Fruit fly (Drosophila melanogaster) whole organism, pupa: Measurements from ENCODE around the gene CG32813.

ENCODE experiments used
- CG10348 ChIP-seq: fragments of 200-800 bp; sonication (Bioruptor generic); IDR thresholded peaks from 2 replicates; pipeline ENCODE4 v1.3.6; 2022; ENCODE audit warnings: missing biosample characterization, missing genetic modification characterization
- CG12605 ChIP-seq: fragments of 200-800 bp; sonication (Bioruptor generic); IDR thresholded peaks from 2 replicates; pipeline ENCODE4 v1.3.6; 2022; ENCODE audit warnings: missing biosample characterization, missing genetic modification characterization
- CG13204 ChIP-seq: fragments of 200-800 bp; sonication (Bioruptor generic); optimal IDR thresholded peaks from 2 replicates; lab custom pipeline; 2018; ENCODE audit warnings: missing biosample characterization, mild to moderate bottlenecking, missing genetic modification characterization, moderate library complexity
- CG14655 ChIP-seq: fragments of 200-800 bp; sonication (Bioruptor generic); optimal IDR thresholded peaks from 3 replicates; lab custom pipeline; 2017; ENCODE audit warnings: mild to moderate bottlenecking, missing biosample characterization, missing genetic modification reagents, missing genetic modification characterization
- CG15710 ChIP-seq: fragments of 200-800 bp; sonication (Bioruptor generic); optimal IDR thresholded peaks from 2 replicates; lab custom pipeline; 2018; ENCODE audit warnings: missing biosample characterization, mild to moderate bottlenecking, missing genetic modification characterization, moderate library complexity
- CG17806 ChIP-seq: fragments of 200-800 bp; sonication (Bioruptor generic); optimal IDR thresholded peaks from 2 replicates; lab custom pipeline; 2018; ENCODE audit warnings: missing biosample characterization, mild to moderate bottlenecking, missing genetic modification characterization, moderate library complexity
- CG32121 ChIP-seq: fragments of 200-800 bp; sonication (Bioruptor generic); IDR thresholded peaks from 2 replicates; pipeline ENCODE4 v1.3.6; 2022; ENCODE audit warnings: missing biosample characterization, missing genetic modification characterization
- CG34367 ChIP-seq: fragments of 200-800 bp; sonication (Bioruptor generic); optimal IDR thresholded peaks from 2 replicates; lab custom pipeline; 2018; ENCODE audit warnings: missing biosample characterization, mild to moderate bottlenecking, missing genetic modification characterization
- CG4496 ChIP-seq: fragments of 200-800 bp; sonication (Bioruptor generic); IDR thresholded peaks from 3 replicates; pipeline ENCODE4 v1.3.6; 2022; ENCODE audit warnings: missing biosample characterization, missing genetic modification characterization
- CG8159 ChIP-seq: fragments of 200-800 bp; sonication (Bioruptor generic); optimal IDR thresholded peaks from 3 replicates; lab custom pipeline; 2018; ENCODE audit warnings: missing biosample characterization, mild to moderate bottlenecking, missing genetic modification characterization, moderate library complexity
- CG8301 ChIP-seq: fragments of 200-800 bp; sonication (Bioruptor generic); optimal IDR thresholded peaks from 2 replicates; lab custom pipeline; 2018; ENCODE audit warnings: missing biosample characterization, mild to moderate bottlenecking, missing genetic modification characterization
- CG9948 ChIP-seq: fragments of 200-800 bp; sonication (Bioruptor generic); optimal IDR thresholded peaks from 2 replicates; lab custom pipeline; 2018; ENCODE audit warnings: missing biosample characterization, mild to moderate bottlenecking, missing genetic modification characterization, moderate library complexity
- D1 ChIP-seq: fragments of 200-800 bp; sonication (Bioruptor generic); optimal IDR thresholded peaks from 2 replicates; lab custom pipeline; 2018; ENCODE audit warnings: missing biosample characterization, mild to moderate bottlenecking, missing genetic modification characterization, moderate library complexity
- EcR ChIP-seq: fragments of 200-800 bp; sonication (Bioruptor generic); optimal IDR thresholded peaks from 3 replicates; lab custom pipeline; 2019; ENCODE audit warnings: missing biosample characterization, missing genetic modification characterization, mild to moderate bottlenecking, moderate library complexity, missing genetic modification reagents
- Ets98B ChIP-seq: fragments of 200-800 bp; sonication (Bioruptor generic); IDR thresholded peaks from 2 replicates; pipeline ENCODE4 v1.3.6; 2022; ENCODE audit warnings: missing biosample characterization, missing genetic modification characterization
- Pif1A ChIP-seq: fragments of 200-800 bp; sonication (Bioruptor generic); optimal IDR thresholded peaks from 3 replicates; lab custom pipeline; 2016; ENCODE audit warnings: missing biosample characterization, missing genetic modification characterization
- Pif1B ChIP-seq: fragments of 200-800 bp; sonication (Bioruptor generic); optimal IDR thresholded peaks from 3 replicates; lab custom pipeline; 2016; ENCODE audit warnings: missing biosample characterization, missing genetic modification characterization
- Snoo ChIP-seq: fragments of 200-800 bp; sonication (Bioruptor generic); optimal IDR thresholded peaks from 3 replicates; lab custom pipeline; 2017; ENCODE audit warnings: missing biosample characterization, mild to moderate bottlenecking, missing genetic modification characterization, inconsistent platforms
- fd96Ca ChIP-seq: fragments of 200-800 bp; sonication (Bioruptor generic); IDR thresholded peaks from 3 replicates; pipeline ENCODE4 v1.3.6; 2022; ENCODE audit warnings: missing biosample characterization, missing genetic modification characterization
- gl ChIP-seq: fragments of 200-800 bp; sonication (Bioruptor generic); optimal IDR thresholded peaks from 2 replicates; lab custom pipeline; 2018; ENCODE audit warnings: missing biosample characterization, mild to moderate bottlenecking, missing genetic modification characterization
- rn ChIP-seq: fragments of 200-800 bp; sonication (Bioruptor generic); IDR thresholded peaks from 2 replicates; pipeline ENCODE4 v1.3.6; 2022; ENCODE audit warnings: missing biosample characterization, missing genetic modification characterization

CG32813 gene

DNA sequence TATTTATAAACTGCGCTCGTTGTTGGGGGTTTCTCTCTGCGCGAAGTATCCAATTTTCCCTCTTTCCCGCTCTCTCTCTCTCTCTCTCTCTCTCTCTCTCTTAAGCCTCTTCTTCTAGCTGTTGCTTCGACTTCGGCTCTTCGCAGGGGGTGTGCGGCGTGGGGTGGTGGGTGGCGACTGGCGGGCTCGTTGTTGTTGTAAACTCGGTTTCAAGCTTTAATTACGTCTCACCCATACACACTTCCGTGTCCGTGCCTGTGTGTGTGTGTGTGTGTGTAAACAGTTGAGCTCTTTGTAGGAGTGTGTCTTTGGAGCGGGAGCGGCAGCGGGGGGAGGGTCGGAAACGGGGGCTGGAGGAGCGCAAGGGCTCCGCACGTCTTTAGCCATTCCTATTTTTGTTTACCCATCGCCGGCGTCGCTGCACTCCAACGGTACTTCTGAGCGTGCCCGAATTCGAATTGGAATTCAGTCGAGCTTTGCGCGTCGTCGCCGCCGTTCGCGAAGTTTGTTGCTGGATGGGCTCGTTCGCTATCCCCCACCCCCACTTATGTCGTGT, 7.5 kb downstream of the CG32813 start:
- TF ChIP-seq EcR (peak; percentile 21), Ets98B (GFP tag; lab: Robert Waterston, UW) (peak; percentile 6; the same call in 1 of the 2 replicates), CG10348 (GFP tag; lab: Robert Waterston, UW) (no peak), CG13204 (GFP tag; lab: Kevin White, UChicago) (peak; percentile 95)
- TF ChIP-seq, all 21 proteins: peak for 3

dm6 chrX:1392875-1393274, 12.2 kb downstream of the CG32813 start, which contains the start of gene Rilpl:
Gene Rilpl (plus strand): TSS chrX:1393054.
- TF ChIP-seq CG9948 (tag; lab: Kevin White, UChicago) (no peak), rn (GFP tag; lab: Robert Waterston, UW) (no peak), CG32121 (GFP tag; lab: Robert Waterston, UW) (peak; percentile 22; the same call in 1 of the 2 replicates), CG8301 (tag; lab: Kevin White, UChicago) (no peak), CG8159 (tag; lab: Kevin White, UChicago) (no peak), CG4496 (GFP tag; lab: Robert Waterston, UW) (peak; percentile 41; the same call in 1 of the 3 replicates), Snoo (tag; lab: Kevin White, UChicago) (no peak), gl (tag; lab: Kevin White, UChicago) (no peak), CG15710 (tag; lab: Kevin White, UChicago) (no peak)

DNA sequence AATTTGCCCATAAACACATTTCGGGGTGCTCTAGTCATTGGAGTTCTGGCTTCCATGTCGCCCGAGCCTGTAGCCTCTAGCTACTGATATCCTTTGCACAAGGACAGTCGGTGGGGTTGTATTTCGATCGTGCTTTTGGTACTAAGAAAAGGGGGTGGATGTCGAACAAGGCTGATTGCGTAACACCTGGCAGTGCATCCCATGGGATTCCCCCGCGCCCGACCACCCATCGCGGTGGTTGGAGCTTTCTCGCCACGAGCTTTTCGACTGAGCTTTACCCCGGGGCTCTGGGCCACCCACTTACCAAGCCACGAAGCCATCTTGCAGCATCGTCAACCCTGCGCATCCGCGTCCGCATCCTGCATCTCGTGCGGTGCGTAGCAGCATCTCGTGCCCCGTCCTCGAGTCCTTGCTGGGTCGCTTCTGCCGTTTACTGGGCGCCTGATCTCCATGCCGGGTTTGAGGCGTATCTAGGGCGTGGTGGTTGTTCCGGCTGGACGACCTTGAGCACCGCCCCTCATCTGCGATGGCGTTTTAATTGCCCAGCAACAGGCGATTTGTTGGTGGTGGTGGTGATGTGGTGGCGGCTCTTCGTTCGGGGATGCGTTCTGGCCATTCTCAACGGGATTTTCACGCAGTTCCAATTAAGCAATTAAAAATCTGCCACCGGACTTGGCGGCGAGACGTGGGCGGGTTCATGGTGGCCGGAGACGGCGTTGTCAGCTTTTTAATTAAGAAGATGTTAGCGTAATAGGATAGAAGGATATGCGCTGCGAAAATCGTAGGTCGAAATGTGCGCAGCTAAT, 17.1 kb downstream of the CG32813 start:
- peak; percentile 4 for TF ChIP-seq CG13204 (GFP tag; lab: Kevin White, UChicago)
- TF ChIP-seq CG8301 (tag; lab: Kevin White, UChicago): no peak

- TF ChIP-seq CG8159 (tag; lab: Kevin White, UChicago): peak; percentile 83
- TF ChIP-seq fd96Ca: peak; percentile 86
- TF ChIP-seq CG12605 (GFP tag; lab: Robert Waterston, UW): peak; percentile 51; the same call in 1 of the 2 replicates
- no peak for TF ChIP-seq CG13204 (GFP tag; lab: Kevin White, UChicago)
- 0 out of 2 replicates have a peak, but pooled peaks have one; percentile 33 for TF ChIP-seq CG10348 (GFP tag; lab: Robert Waterston, UW)
- peak; percentile 71 for TF ChIP-seq rn (GFP tag; lab: Robert Waterston, UW)
- TF ChIP-seq CG4496 (GFP tag; lab: Robert Waterston, UW): peak; percentile 85
- peak; percentile 78 for TF ChIP-seq CG15710 (tag; lab: Kevin White, UChicago)
- peak; percentile 64 for TF ChIP-seq Snoo (tag; lab: Kevin White, UChicago)
- TF ChIP-seq CG34367 (tag; lab: Kevin White, UChicago): peak; percentile 78
- TF ChIP-seq CG17806 (tag; lab: Kevin White, UChicago): peak; percentile 73
- TF ChIP-seq CG14655: peak; percentile 77
- peak; percentile 74 for TF ChIP-seq CG8301 (tag; lab: Kevin White, UChicago)
- no peak for TF ChIP-seq D1 (tag; lab: Kevin White, UChicago)
- no peak for TF ChIP-seq EcR
- peak; percentile 75 for TF ChIP-seq CG9948 (tag; lab: Kevin White, UChicago)
- peak; percentile 85 for TF ChIP-seq Pif1A (GFP tag; lab: Kevin White, UChicago)
- peak; percentile 79 for TF ChIP-seq Pif1B (GFP tag; lab: Kevin White, UChicago)
- TF ChIP-seq gl (tag; lab: Kevin White, UChicago): peak; percentile 62
- peak; percentile 59 for TF ChIP-seq Ets98B (GFP tag; lab: Robert Waterston, UW)
- peak; percentile 63 for TF ChIP-seq CG32121 (GFP tag; lab: Robert Waterston, UW)
These were observed 17.8 kb downstream of the CG32813 start for dm6 chrX:1398455-1399055.

- TF ChIP-seq CG4496 (GFP tag; lab: Robert Waterston, UW): peak; percentile 45; the same call in 2 of the 3 replicates
- peak; percentile 17; the same call in 1 of the 2 replicates for TF ChIP-seq CG12605 (GFP tag; lab: Robert Waterston, UW)
- TF ChIP-seq EcR: peak; percentile 85
- peak; percentile 11; the same call in 1 of the 2 replicates for TF ChIP-seq CG10348 (GFP tag; lab: Robert Waterston, UW)
- no peak for TF ChIP-seq CG34367 (tag; lab: Kevin White, UChicago)
- TF ChIP-seq Snoo (tag; lab: Kevin White, UChicago): peak; percentile 12
- TF ChIP-seq CG14655: peak; percentile 27
- TF ChIP-seq rn (GFP tag; lab: Robert Waterston, UW): no peak
- no peak for TF ChIP-seq CG9948 (tag; lab: Kevin White, UChicago)
- TF ChIP-seq CG15710 (tag; lab: Kevin White, UChicago): no peak
- no peak for TF ChIP-seq CG17806 (tag; lab: Kevin White, UChicago)
- peak; percentile 43 for TF ChIP-seq Ets98B (GFP tag; lab: Robert Waterston, UW)
- TF ChIP-seq fd96Ca: no peak; the same call in 2 of the 3 replicates
- TF ChIP-seq Pif1A (GFP tag; lab: Kevin White, UChicago): no peak
- TF ChIP-seq CG13204 (GFP tag; lab: Kevin White, UChicago): peak; percentile 100
- peak; percentile 79 for TF ChIP-seq CG32121 (GFP tag; lab: Robert Waterston, UW)
- no peak for TF ChIP-seq CG8301 (tag; lab: Kevin White, UChicago)
- TF ChIP-seq D1 (tag; lab: Kevin White, UChicago): no peak
- no peak for TF ChIP-seq gl (tag; lab: Kevin White, UChicago)
These were observed 18.6 kb downstream of the CG32813 start for dm6 chrX:1399056-1400003.
